Worm (Caenorhabditis elegans) whole organism, L1 larva: Measurements from ENCODE around the gene ddn-3.

Source experiments
- C16A3.4 ChIP-seq: fragments of 150-350 bp; optimal IDR thresholded peaks from 2 replicates; lab custom pipeline; 2014; ENCODE audit warnings: missing biosample characterization, missing genetic modification characterization
- F16B12.6 ChIP-seq: fragments of 150-350 bp; optimal IDR thresholded peaks from 2 replicates; lab custom pipeline; 2014; ENCODE audit warnings: missing biosample characterization, missing genetic modification characterization
- Y116A8C.19 ChIP-seq: sonication (generic microtip); optimal IDR thresholded peaks from 2 replicates; lab custom pipeline; 2016; ENCODE audit warnings: missing compliant biosample characterization, missing genetic modification characterization, borderline replicate concordance
- alr-1 ChIP-seq: fragments of 200-800 bp; sonication (Bioruptor generic); optimal IDR thresholded peaks from 2 replicates; lab custom pipeline; 2018; ENCODE audit warnings: borderline replicate concordance, mild to moderate bottlenecking, missing genetic modification characterization, missing compliant biosample characterization
- blmp-1 ChIP-seq: fragments of 150-350 bp; optimal IDR thresholded peaks from 2 replicates; lab custom pipeline; 2014; ENCODE audit warnings: missing biosample characterization, missing genetic modification characterization
- ceh-63 ChIP-seq: fragments of 200-800 bp; sonication (Bioruptor generic); optimal IDR thresholded peaks from 2 replicates; lab custom pipeline; 2018; ENCODE audit warnings: mild to moderate bottlenecking, missing genetic modification characterization, missing compliant biosample characterization
- ceh-8 ChIP-seq: fragments of 200-800 bp; sonication (Bioruptor generic); optimal IDR thresholded peaks from 2 replicates; lab custom pipeline; 2018; ENCODE audit warnings: mild to moderate bottlenecking, missing genetic modification characterization, moderate library complexity, missing compliant biosample characterization
- ceh-88 ChIP-seq: fragments of 200-800 bp; sonication (Bioruptor generic); IDR thresholded peaks from 2 replicates; pipeline ENCODE4 v1.3.6; 2022; ENCODE audit warnings: missing genetic modification characterization, missing compliant biosample characterization
- ces-1 ChIP-seq: fragments of 150-350 bp; optimal IDR thresholded peaks from 2 replicates; lab custom pipeline; 2014; ENCODE audit warnings: missing biosample characterization, missing genetic modification reagents, missing genetic modification characterization
- efl-1 ChIP-seq, 4 experiments: fragments of 150-350 bp; optimal IDR thresholded peaks in 3 of 4; peaks in 1 of 4; 1 replicate in 1 of 4; 2 replicates in 3 of 4; lab custom pipeline; 2014; ENCODE audit warnings: missing biosample characterization in 2 of 4, missing genetic modification characterization in 2 of 4, missing genetic modification reagents in 2 of 4
- egl-27 ChIP-seq, 2 experiments: fragments of 150-350 bp in 1 of 2; sonication (generic microtip); optimal IDR thresholded peaks; 3 replicates each; lab custom pipeline; 2017 to 2018; ENCODE audit warnings: missing biosample characterization in 2 of 2, missing genetic modification characterization in 2 of 2, missing genetic modification reagents in 2 of 2
- elt-2 ChIP-seq: sonication (generic microtip); optimal IDR thresholded peaks from 2 replicates; lab custom pipeline; 2016; ENCODE audit warnings: missing genetic modification characterization, mild to moderate bottlenecking, inconsistent platforms, missing compliant biosample characterization, missing genetic modification reagents
- fkh-8 ChIP-seq: sonication (generic microtip); optimal IDR thresholded peaks from 2 replicates; lab custom pipeline; 2016; ENCODE audit warnings: mild to moderate bottlenecking, missing genetic modification characterization, missing compliant biosample characterization
- fos-1 ChIP-seq: fragments of 150-350 bp; optimal IDR thresholded peaks from 2 replicates; lab custom pipeline; 2014; ENCODE audit warnings: missing biosample characterization, missing genetic modification characterization
- grh-1 ChIP-seq: fragments of 200-800 bp; sonication (Bioruptor generic); IDR thresholded peaks from 2 replicates; pipeline ENCODE4 v1.3.6; 2022; ENCODE audit warnings: missing genetic modification reagents, missing genetic modification characterization, missing compliant biosample characterization
- hlh-17 ChIP-seq: fragments of 200-800 bp; sonication (Bioruptor generic); optimal IDR thresholded peaks from 2 replicates; lab custom pipeline; 2018; ENCODE audit warnings: missing genetic modification characterization, mild to moderate bottlenecking, missing compliant biosample characterization, moderate library complexity, borderline replicate concordance
- irx-1 ChIP-seq: sonication (generic microtip); optimal IDR thresholded peaks from 2 replicates; lab custom pipeline; 2016; ENCODE audit warnings: missing genetic modification characterization, missing compliant biosample characterization
- lin-15B ChIP-seq: fragments of 150-350 bp; sonication (generic microtip); optimal IDR thresholded peaks from 3 replicates; lab custom pipeline; 2014; ENCODE audit warnings: missing biosample characterization, missing genetic modification characterization
- lin-35 ChIP-seq, 2 experiments: fragments of 150-350 bp; optimal IDR thresholded peaks; 2 replicates each; lab custom pipeline; 2014; ENCODE audit warnings: missing biosample characterization in 2 of 2, missing genetic modification characterization in 2 of 2, missing genetic modification reagents in 2 of 2
- lsy-2 ChIP-seq, 2 experiments: fragments of 150-350 bp; optimal IDR thresholded peaks; 2 replicates each; lab custom pipeline; 2014; ENCODE audit warnings: missing biosample characterization in 2 of 2, missing genetic modification characterization in 2 of 2
- mdl-1 ChIP-seq, 2 experiments: fragments of 150-350 bp; optimal IDR thresholded peaks; 2 replicates each; lab custom pipeline; 2014 to 2017; ENCODE audit warnings: missing biosample characterization in 2 of 2, missing genetic modification characterization in 2 of 2, inconsistent platforms in 1 of 2
- mef-2 ChIP-seq: fragments of 150-350 bp; optimal IDR thresholded peaks from 2 replicates; lab custom pipeline; 2014; ENCODE audit warnings: missing biosample characterization, missing genetic modification characterization
- mep-1 ChIP-seq: fragments of 150-350 bp; optimal IDR thresholded peaks from 2 replicates; lab custom pipeline; 2014; ENCODE audit warnings: missing biosample characterization, missing genetic modification characterization
- nhr-11 ChIP-seq: fragments of 150-350 bp; optimal IDR thresholded peaks from 2 replicates; lab custom pipeline; 2014; ENCODE audit warnings: missing biosample characterization, missing genetic modification characterization
- nhr-28 ChIP-seq: fragments of 150-350 bp; optimal IDR thresholded peaks from 2 replicates; lab custom pipeline; 2014; ENCODE audit warnings: missing biosample characterization, missing genetic modification characterization
- nhr-47 ChIP-seq: sonication (generic microtip); optimal IDR thresholded peaks from 2 replicates; lab custom pipeline; 2016; ENCODE audit warnings: mild to moderate bottlenecking, missing genetic modification characterization, moderate library complexity, missing compliant biosample characterization
- nhr-71 ChIP-seq: sonication (generic microtip); optimal IDR thresholded peaks from 2 replicates; lab custom pipeline; 2016; ENCODE audit warnings: mild to moderate bottlenecking, missing genetic modification characterization, moderate library complexity, missing compliant biosample characterization
- nhr-77 ChIP-seq: fragments of 150-350 bp; optimal IDR thresholded peaks from 2 replicates; lab custom pipeline; 2014; ENCODE audit warnings: missing biosample characterization, missing genetic modification characterization
- nhr-84 ChIP-seq: sonication (generic microtip); optimal IDR thresholded peaks from 2 replicates; lab custom pipeline; 2017; ENCODE audit warnings: missing biosample characterization, missing genetic modification characterization
- pag-3 ChIP-seq: sonication (generic microtip); optimal IDR thresholded peaks from 2 replicates; lab custom pipeline; 2017; ENCODE audit warnings: missing genetic modification characterization, mild to moderate bottlenecking, missing compliant biosample characterization, antibody characterized with exemption, borderline replicate concordance; ENCODE audit not compliant: insufficient read depth
- pax-3 ChIP-seq: fragments of 200-800 bp; sonication (Bioruptor generic); optimal IDR thresholded peaks from 2 replicates; lab custom pipeline; 2018; ENCODE audit warnings: mild to moderate bottlenecking, missing genetic modification characterization, moderate library complexity, missing compliant biosample characterization
- pqm-1 ChIP-seq: sonication (generic microtip); optimal IDR thresholded peaks from 3 replicates; lab custom pipeline; 2017; ENCODE audit warnings: missing biosample characterization, missing genetic modification characterization
- skn-1 ChIP-seq: fragments of 150-350 bp; optimal IDR thresholded peaks from 2 replicates; lab custom pipeline; 2014; ENCODE audit warnings: missing biosample characterization, missing genetic modification characterization
- snu-23 ChIP-seq: sonication (generic microtip); optimal IDR thresholded peaks from 2 replicates; lab custom pipeline; 2016; ENCODE audit warnings: missing genetic modification characterization, missing compliant biosample characterization
- sup-37 ChIP-seq: fragments of 200-800 bp; sonication (Bioruptor generic); optimal IDR thresholded peaks from 2 replicates; lab custom pipeline; 2018; ENCODE audit warnings: mild to moderate bottlenecking, missing genetic modification characterization, missing compliant biosample characterization
- swsn-7 ChIP-seq: sonication (generic microtip); optimal IDR thresholded peaks from 2 replicates; lab custom pipeline; 2016; ENCODE audit warnings: missing genetic modification characterization, missing compliant biosample characterization
- tbx-2 ChIP-seq: sonication (generic microtip); optimal IDR thresholded peaks from 2 replicates; lab custom pipeline; 2016; ENCODE audit warnings: missing genetic modification characterization, missing compliant biosample characterization
- unc-86 ChIP-seq: sonication (generic microtip); optimal IDR thresholded peaks from 2 replicates; lab custom pipeline; 2016; ENCODE audit warnings: missing genetic modification characterization, missing compliant biosample characterization
- vab-15 ChIP-seq: sonication (generic microtip); optimal IDR thresholded peaks from 2 replicates; lab custom pipeline; 2017; ENCODE audit warnings: missing genotype, mild to moderate bottlenecking, missing genetic modification characterization, missing compliant biosample characterization
- zag-1 ChIP-seq: fragments of 150-350 bp; optimal IDR thresholded peaks from 2 replicates; lab custom pipeline; 2014; ENCODE audit warnings: missing biosample characterization, missing genetic modification characterization
- ztf-11 ChIP-seq, 2 experiments: sonication (generic microtip); optimal IDR thresholded peaks; 2 replicates each; lab custom pipeline; 2016 to 2017; ENCODE audit warnings: missing genetic modification characterization in 2 of 2, missing biosample characterization in 1 of 2, missing compliant biosample characterization in 1 of 2
- ztf-4 ChIP-seq: fragments of 150-350 bp; optimal IDR thresholded peaks from 2 replicates; lab custom pipeline; 2014; ENCODE audit warnings: missing biosample characterization, missing genetic modification characterization

The ddn-3 gene

DNA sequence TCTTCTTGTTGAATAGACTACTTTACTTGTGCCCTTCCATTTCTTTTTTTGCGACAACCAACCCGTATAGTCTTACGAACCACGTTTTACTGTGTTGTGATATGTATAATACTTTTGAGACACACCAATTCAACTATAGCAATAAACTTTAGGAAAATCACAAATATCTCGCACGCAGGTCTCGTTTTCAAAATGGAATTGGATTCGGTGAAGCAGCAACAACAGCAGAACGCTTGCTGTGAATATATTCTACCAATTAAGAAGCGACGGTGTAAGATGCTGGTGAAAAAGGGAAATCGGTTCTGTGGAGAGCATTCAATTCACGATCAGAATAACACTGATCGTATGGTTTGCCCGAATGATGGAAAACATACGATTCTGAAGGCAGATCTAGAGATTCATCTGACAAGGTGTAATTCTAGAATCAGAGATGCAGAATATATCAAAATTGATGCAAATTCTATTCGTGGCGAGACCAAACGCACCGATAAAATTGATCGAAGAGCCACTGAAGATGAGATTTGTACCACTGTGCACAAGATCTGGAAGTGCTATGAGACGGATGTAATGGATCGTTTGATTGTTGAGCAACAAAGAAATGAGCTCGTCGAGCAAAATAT, 43.4 kb upstream of the ddn-3 start, which contains the start of gene Y49A3A.3 (continued):
- TF ChIP-seq Y116A8C.19 (tag; lab: Kevin White, UChicago) (no peak), nhr-77 (tag; lab: Kevin White, UChicago) (no peak), skn-1 (no peak), fos-1 (no peak), zag-1 (no peak), alr-1 (tag; lab: Kevin White, UChicago) (no peak), nhr-11 (tag; lab: Kevin White, UChicago) (no peak), mdl-1 (tag; optimal IDR thresholded peaks at IDR 0.05; lab: Kevin White, UChicago) (no peak), grh-1 (GFP tag; lab: Robert Waterston, UW) (no peak), nhr-71 (peak; percentile 60), ceh-8 (GFP tag; lab: Kevin White, UChicago) (no peak), fkh-8 (tag; lab: Kevin White, UChicago) (no peak), ces-1 (GFP tag; lab: Kevin White, UChicago) (no peak), F16B12.6 (no peak), ztf-11 (tag; optimal IDR thresholded peaks at IDR 0.05; lab: Kevin White, UChicago) (no peak), nhr-47 (tag; lab: Kevin White, UChicago) (peak; percentile 20), lin-35 (GFP tag; optimal IDR thresholded peaks at IDR 0.05; lab: Kevin White, UChicago) (peak in 1 of 2 experiments; percentile 34), efl-1 (optimal IDR thresholded peaks at IDR 0.05; lab: Kevin White, UChicago) (peak; percentile 9 to 32), efl-1 (GFP tag; optimal IDR thresholded peaks at IDR 0.05 in 1 of 2; lab: Kevin White, UChicago) (peak in 1 of 2 experiments; percentile 95), nhr-84 (tag; lab: Kevin White, UChicago) (no peak), sup-37 (GFP tag; lab: Kevin White, UChicago) (no peak), lin-15B (tag; lab: Kevin White, UChicago) (no peak), pag-3 (tag; lab: Kevin White, UChicago) (no peak), mep-1 (no peak), elt-2 (peak; percentile 15), ztf-4 (tag; lab: Kevin White, UChicago) (peak; percentile 29), vab-15 (no peak), C16A3.4 (tag; lab: Kevin White, UChicago) (no peak), pax-3 (tag; lab: Kevin White, UChicago) (no peak), nhr-28 (no peak), blmp-1 (tag; lab: Kevin White, UChicago) (no peak), tbx-2 (tag; lab: Kevin White, UChicago) (no peak), pqm-1 (tag; lab: Kevin White, UChicago) (no peak), swsn-7 (tag; lab: Kevin White, UChicago) (no peak), irx-1 (tag; lab: Kevin White, UChicago) (no peak), hlh-17 (GFP tag; lab: Kevin White, UChicago) (no peak), egl-27 (tag; optimal IDR thresholded peaks at IDR 0.05; lab: Kevin White, UChicago) (no peak), mef-2 (tag; lab: Kevin White, UChicago) (no peak), snu-23 (peak; percentile 10), ceh-88 (no peak)

DNA sequence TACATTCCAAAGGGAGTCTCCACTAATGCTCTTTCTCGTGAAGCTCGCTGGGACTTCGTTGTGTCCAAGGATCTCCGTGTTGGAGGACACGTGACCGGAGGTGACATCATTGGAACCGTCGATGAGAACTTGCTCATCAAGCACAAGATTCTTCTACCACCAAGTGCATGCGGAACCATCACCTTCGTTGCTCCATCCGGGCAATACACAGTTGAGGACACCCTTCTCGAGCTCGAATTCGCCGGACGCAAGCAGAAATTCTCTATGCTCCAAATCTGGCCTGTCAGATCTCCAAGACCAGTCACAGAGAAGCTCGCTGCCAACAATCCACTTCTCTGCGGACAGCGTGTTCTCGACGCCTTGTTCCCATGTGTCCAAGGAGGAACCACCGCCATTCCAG, 41.0 kb upstream of the ddn-3 start:
- TF ChIP-seq blmp-1 (tag; lab: Kevin White, UChicago) (no peak), unc-86 (tag; lab: Kevin White, UChicago) (no peak), lsy-2 (tag; optimal IDR thresholded peaks at IDR 0.05; lab: Kevin White, UChicago) (no peak), swsn-7 (tag; lab: Kevin White, UChicago) (no peak), pax-3 (tag; lab: Kevin White, UChicago) (no peak), ceh-63 (GFP tag; lab: Kevin White, UChicago) (no peak)
